Fruit fly (Drosophila melanogaster) whole organism, wandering third instar larva: Measurements from ENCODE around the gene CG3982.

Experiments used
- Abd-B ChIP-seq: fragments of >200 bp; optimal IDR thresholded peaks from 2 replicates; lab custom pipeline; 2017; ENCODE audit warnings: missing biosample characterization, missing genetic modification characterization
- CG32264 ChIP-seq: fragments of 200-800 bp; sonication (Bioruptor generic); optimal IDR thresholded peaks from 2 replicates; lab custom pipeline; 2016; ENCODE audit warnings: missing biosample characterization, missing genetic modification characterization
- CG9705 ChIP-seq: fragments of 200-800 bp; sonication (Bioruptor generic); optimal IDR thresholded peaks from 2 replicates; lab custom pipeline; 2018; ENCODE audit warnings: missing biosample characterization, mild to moderate bottlenecking, missing genetic modification characterization
- CrebA ChIP-seq: fragments of 200-800 bp; sonication (Bioruptor generic); optimal IDR thresholded peaks from 2 replicates; lab custom pipeline; 2016; ENCODE audit warnings: missing biosample characterization, mild to moderate bottlenecking, missing genetic modification characterization, borderline replicate concordance
- Dfd ChIP-seq: fragments of >200 bp; optimal IDR thresholded peaks from 2 replicates; lab custom pipeline; 2017; ENCODE audit warnings: missing biosample characterization, missing genetic modification characterization
- Dif ChIP-seq: fragments of 200-275, 200-300 bp; sonication (Bioruptor generic); optimal IDR thresholded peaks from 2 replicates; lab custom pipeline; 2018; ENCODE audit warnings: missing biosample characterization, missing genetic modification characterization; ENCODE audit not compliant: partially characterized antibody
- GATAd ChIP-seq: sonication (Bioruptor generic); optimal IDR thresholded peaks from 2 replicates; lab custom pipeline; 2016; ENCODE audit warnings: missing biosample characterization, missing genetic modification characterization
- HLH106 ChIP-seq: fragments of 200-800 bp; optimal IDR thresholded peaks from 3 replicates; lab custom pipeline; 2019; ENCODE audit warnings: missing biosample characterization, mild to moderate bottlenecking, missing genetic modification characterization, moderate library complexity
- Hnf4 ChIP-seq: fragments of 200-800 bp; sonication (Bioruptor generic); optimal IDR thresholded peaks from 2 replicates; lab custom pipeline; 2016; ENCODE audit warnings: missing biosample characterization, mild to moderate bottlenecking, missing genetic modification characterization
- Hr78 ChIP-seq: fragments of >200 bp; optimal IDR thresholded peaks from 2 replicates; lab custom pipeline; 2017; ENCODE audit warnings: missing biosample characterization, missing genetic modification characterization
- Hr83 ChIP-seq: fragments of 200-300 bp; sonication (Bioruptor generic); optimal IDR thresholded peaks from 2 replicates; lab custom pipeline; 2016; ENCODE audit warnings: missing biosample characterization, mild to moderate bottlenecking, missing genetic modification characterization, moderate library complexity; ENCODE audit not compliant: poor library complexity, severe bottlenecking
- Jra ChIP-seq: sonication (Bioruptor generic); optimal IDR thresholded peaks from 2 replicates; lab custom pipeline; 2016; ENCODE audit warnings: missing biosample characterization, missing genetic modification characterization
- Mio ChIP-seq: sonication (Bioruptor generic); optimal IDR thresholded peaks from 2 replicates; lab custom pipeline; 2016; ENCODE audit warnings: missing biosample characterization, missing genetic modification characterization
- Myc ChIP-seq: fragments of >200 bp; optimal IDR thresholded peaks from 2 replicates; lab custom pipeline; 2017
- N ChIP-seq: fragments of >200 bp; optimal IDR thresholded peaks from 2 replicates; lab custom pipeline; 2018; ENCODE audit warnings: missing biosample characterization, missing external identifiers, missing genetic modification characterization
- OdsH ChIP-seq: fragments of 200-800 bp; sonication (Bioruptor generic); optimal IDR thresholded peaks from 2 replicates; lab custom pipeline; 2016; ENCODE audit warnings: missing biosample characterization, mild to moderate bottlenecking, missing genetic modification characterization
- Rel ChIP-seq, 2 experiments: fragments of 200-800 bp; sonication (Bioruptor generic) in 1 of 2; optimal IDR thresholded peaks; 2 replicates in 1 of 2; 3 replicates in 1 of 2; lab custom pipeline; 2016 to 2019; ENCODE audit warnings: mild to moderate bottlenecking in 2 of 2, missing biosample characterization in 2 of 2, missing genetic modification characterization in 2 of 2, moderate library complexity in 1 of 2
- Sp1 ChIP-seq: fragments of 200-800 bp; sonication (Bioruptor generic); optimal IDR thresholded peaks from 3 replicates; lab custom pipeline; 2019; ENCODE audit warnings: missing biosample characterization, mild to moderate bottlenecking, missing genetic modification characterization, moderate library complexity
- Vsx2 ChIP-seq: fragments of 200-300, 225-300 bp; sonication (Bioruptor generic); optimal IDR thresholded peaks from 2 replicates; lab custom pipeline; 2018; ENCODE audit warnings: missing biosample characterization, missing genetic modification characterization; ENCODE audit not compliant: partially characterized antibody
- br ChIP-seq: fragments of 200-800 bp; sonication (Bioruptor generic); optimal IDR thresholded peaks from 2 replicates; lab custom pipeline; 2016; ENCODE audit warnings: missing biosample characterization, missing genetic modification characterization
- brk ChIP-seq: fragments of 200-800 bp; sonication (Bioruptor generic); optimal IDR thresholded peaks from 2 replicates; lab custom pipeline; 2016; ENCODE audit warnings: missing biosample characterization, mild to moderate bottlenecking, missing genetic modification characterization
- dl ChIP-seq, 2 experiments: fragments of 175-275, 200-275 bp in 1 of 2; fragments of 200-275 bp in 1 of 2; sonication (Bioruptor generic); optimal IDR thresholded peaks; lab custom pipeline; 2018; ENCODE audit warnings: mild to moderate bottlenecking in 2 of 2, missing biosample characterization in 2 of 2, missing genetic modification characterization in 2 of 2, moderate library complexity in 2 of 2; ENCODE audit not compliant: partially characterized antibody in 2 of 2, insufficient read depth in 1 of 2
- dmrt93B ChIP-seq: fragments of 200-800 bp; sonication (Bioruptor generic); optimal IDR thresholded peaks from 2 replicates; lab custom pipeline; 2018; ENCODE audit warnings: missing biosample characterization, mild to moderate bottlenecking, missing genetic modification characterization
- dsf ChIP-seq: sonication (Bioruptor generic); optimal IDR thresholded peaks from 2 replicates; lab custom pipeline; 2016; ENCODE audit warnings: missing biosample characterization, missing genetic modification characterization, borderline replicate concordance
- ey ChIP-seq: fragments of 200-800 bp; sonication (Bioruptor generic); optimal IDR thresholded peaks from 2 replicates; lab custom pipeline; 2016; ENCODE audit warnings: missing biosample characterization, missing genetic modification characterization
- foxo ChIP-seq, 2 experiments: fragments of 200-800 bp; sonication (Bioruptor generic); optimal IDR thresholded peaks; 2 replicates in 1 of 2; 3 replicates in 1 of 2; lab custom pipeline; 2016 to 2017; ENCODE audit warnings: missing biosample characterization in 2 of 2, missing genetic modification characterization in 2 of 2
- fru ChIP-seq: fragments of 200-800 bp; sonication (Bioruptor generic); optimal IDR thresholded peaks from 3 replicates; lab custom pipeline; 2016; ENCODE audit warnings: missing biosample characterization, mild to moderate bottlenecking, missing genetic modification characterization
- h ChIP-seq: fragments of 200-800 bp; sonication (Bioruptor generic); optimal IDR thresholded peaks from 3 replicates; lab custom pipeline; 2016; ENCODE audit warnings: missing biosample characterization, mild to moderate bottlenecking, missing genetic modification characterization
- jim ChIP-seq: fragments of 175-275, 200-325 bp; sonication (Bioruptor generic); optimal IDR thresholded peaks from 2 replicates; lab custom pipeline; 2016; ENCODE audit warnings: missing biosample characterization, mild to moderate bottlenecking, missing genetic modification characterization
- lola ChIP-seq: fragments of >200 bp; optimal IDR thresholded peaks from 2 replicates; lab custom pipeline; 2017; ENCODE audit warnings: missing biosample characterization, missing genetic modification characterization
- pan ChIP-seq: fragments of >200 bp; optimal IDR thresholded peaks from 2 replicates; lab custom pipeline; 2017
- psq ChIP-seq: fragments of 200-800 bp; sonication (Bioruptor generic); optimal IDR thresholded peaks from 3 replicates; lab custom pipeline; 2017; ENCODE audit warnings: missing biosample characterization, mild to moderate bottlenecking, missing genetic modification characterization, moderate library complexity
- rgr ChIP-seq: fragments of 200-800 bp; sonication (Bioruptor generic); optimal IDR thresholded peaks from 3 replicates; lab custom pipeline; 2016; ENCODE audit warnings: missing biosample characterization, mild to moderate bottlenecking, missing genetic modification characterization
- sage ChIP-seq: fragments of 200-800 bp; sonication (Bioruptor generic); optimal IDR thresholded peaks from 2 replicates; lab custom pipeline; 2016; ENCODE audit warnings: missing biosample characterization, mild to moderate bottlenecking, missing genetic modification characterization
- sv ChIP-seq: fragments of 200-800 bp; sonication (Bioruptor generic); optimal IDR thresholded peaks from 3 replicates; lab custom pipeline; 2016; ENCODE audit warnings: missing biosample characterization, missing genetic modification characterization
- tai ChIP-seq: sonication (Bioruptor generic); optimal IDR thresholded peaks from 2 replicates; lab custom pipeline; 2016; ENCODE audit warnings: missing biosample characterization, missing genetic modification characterization
- usp ChIP-seq: fragments of >200 bp; optimal IDR thresholded peaks from 2 replicates; lab custom pipeline; 2017; ENCODE audit warnings: missing biosample characterization, missing genetic modification characterization
- woc ChIP-seq: sonication (Bioruptor generic); optimal IDR thresholded peaks from 2 replicates; lab custom pipeline; 2016; ENCODE audit warnings: missing biosample characterization, mild to moderate bottlenecking, missing genetic modification characterization

CG3982 gene

dm6 chr3L:9376573-9376972, 40.6 kb downstream of the CG3982 start:
- TF ChIP-seq Abd-B (GFP tag; lab: Kevin White, UChicago) = no peak
- no peak for TF ChIP-seq Hr78
- no peak for TF ChIP-seq sv (GFP tag; lab: Kevin White, UChicago)
- no peak for TF ChIP-seq dl (GFP tag; optimal IDR thresholded peaks at IDR 0.05; lab: Kevin White, UChicago; ENCODE audit: insufficient read depth in 1 of 2, partially characterized antibody in 2 of 2)

dm6 chr3L:9375130-9375529, 42.1 kb downstream of the CG3982 start, which contains the start of gene CG4461:
TSS of gene CG4461 (plus strand) at chr3L:9375430.
- TF ChIP-seq br (GFP tag; lab: Kevin White, UChicago) = no peak
- no peak for TF ChIP-seq brk (GFP tag; lab: Kevin White, UChicago)
- TF ChIP-seq Jra (GFP tag; lab: Kevin White, UChicago) = no peak
- no peak for TF ChIP-seq sage (GFP tag; lab: Kevin White, UChicago)
- no peak for TF ChIP-seq pan (lab: Kevin White, UChicago)
- TF ChIP-seq foxo (GFP tag; optimal IDR thresholded peaks at IDR 0.05; lab: Kevin White, UChicago) = no peak
- no peak for TF ChIP-seq jim
- no peak for TF ChIP-seq OdsH (GFP tag; lab: Kevin White, UChicago)
- TF ChIP-seq GATAd = no peak
- TF ChIP-seq Mio (GFP tag; lab: Kevin White, UChicago) = no peak
- no peak for TF ChIP-seq dl (GFP tag; optimal IDR thresholded peaks at IDR 0.05; lab: Kevin White, UChicago; ENCODE audit: insufficient read depth in 1 of 2, partially characterized antibody in 2 of 2)
- no peak for TF ChIP-seq Dfd
- no peak for TF ChIP-seq psq
- no peak for TF ChIP-seq CG9705 (GFP tag; lab: Kevin White, UChicago)

dm6 chr3L:9373374-9374004, 43.7 kb downstream of the CG3982 start:
- TF ChIP-seq foxo (GFP tag; optimal IDR thresholded peaks at IDR 0.05; lab: Kevin White, UChicago) (peak in 1 of 2 experiments; percentile 83), rgr (GFP tag; lab: Kevin White, UChicago) (peak; percentile 82), lola (no peak), pan (lab: Kevin White, UChicago) (no peak), br (GFP tag; lab: Kevin White, UChicago) (peak; percentile 40), Myc (lab: Kevin White, UChicago) (no peak), dmrt93B (GFP tag; lab: Kevin White, UChicago) (peak; percentile 36), Mio (GFP tag; lab: Kevin White, UChicago) (no peak), dsf (no peak), tai (no peak), GATAd (no peak), psq (peak; percentile 47), Vsx2 (GFP tag; lab: Kevin White, UChicago) (no peak), Abd-B (GFP tag; lab: Kevin White, UChicago) (no peak), Jra (GFP tag; lab: Kevin White, UChicago) (peak; percentile 37), Dfd (no peak), N (no peak), Sp1 (GFP tag; lab: Kevin White, UChicago) (peak; percentile 80), Hr78 (no peak), h (peak; percentile 77), HLH106 (tag; lab: Kevin White, UChicago) (peak; percentile 47), OdsH (GFP tag; lab: Kevin White, UChicago) (peak; percentile 72), fru (peak; percentile 68), Hnf4 (GFP tag; lab: Kevin White, UChicago) (peak; percentile 63), sage (GFP tag; lab: Kevin White, UChicago) (peak; percentile 57), CrebA (no peak), CG9705 (GFP tag; lab: Kevin White, UChicago) (peak; percentile 51), brk (GFP tag; lab: Kevin White, UChicago) (peak; percentile 63), CG32264 (GFP tag; lab: Kevin White, UChicago) (no peak), woc (GFP tag; lab: Kevin White, UChicago) (peak; percentile 1), dl (GFP tag; optimal IDR thresholded peaks at IDR 0.05; lab: Kevin White, UChicago; ENCODE audit: insufficient read depth in 1 of 2, partially characterized antibody in 2 of 2) (peak; percentile 87 to 90), Hr83 (GFP tag; lab: Kevin White, UChicago) (peak; percentile 75), Dif (GFP tag; lab: Kevin White, UChicago) (peak; percentile 96), ey (peak; percentile 50), jim (no peak), Rel (GFP tag; optimal IDR thresholded peaks at IDR 0.05; lab: Kevin White, UChicago) (no peak), Rel (tag; optimal IDR thresholded peaks at IDR 0.05; lab: Kevin White, UChicago) (peak; percentile 21), sv (GFP tag; lab: Kevin White, UChicago) (peak; percentile 53), usp (GFP tag; lab: Kevin White, UChicago) (no peak)
